Worm (Caenorhabditis elegans) whole organism, young adult: ENCODE results near the gene F28H6.6.

Experiments used
- B0019.2 ChIP-seq: fragments of 200-800 bp; sonication (Bioruptor generic); conservative IDR thresholded peaks from 2 replicates; pipeline ENCODE4 v1.3.6; 2022; ENCODE audit warnings: missing genetic modification reagents, missing genetic modification characterization, missing compliant biosample characterization
- F10E7.11 ChIP-seq: sonication (generic microtip); optimal IDR thresholded peaks from 2 replicates; lab custom pipeline; 2017; ENCODE audit warnings: mild to moderate bottlenecking, missing genetic modification characterization, moderate library complexity, missing compliant biosample characterization
- F22D6.2 ChIP-seq: sonication (generic microtip); optimal IDR thresholded peaks from 2 replicates; lab custom pipeline; 2016; ENCODE audit warnings: mild to moderate bottlenecking, missing genetic modification characterization, missing compliant biosample characterization
- F37B4.10 ChIP-seq: fragments of 200-800 bp; sonication (Bioruptor generic); IDR thresholded peaks from 2 replicates; pipeline ENCODE4 v1.3.6; 2022; ENCODE audit warnings: missing genetic modification characterization, missing compliant biosample characterization
- F52B5.7 ChIP-seq: sonication (generic microtip); optimal IDR thresholded peaks from 2 replicates; lab custom pipeline; 2016; ENCODE audit warnings: mild to moderate bottlenecking, missing genetic modification characterization, missing compliant biosample characterization
- K12H6.12 ChIP-seq: fragments of 200-800 bp; sonication (Bioruptor generic); optimal IDR thresholded peaks from 2 replicates; lab custom pipeline; 2018; ENCODE audit warnings: mild to moderate bottlenecking, missing genetic modification characterization, missing compliant biosample characterization
- T26A5.8 ChIP-seq: sonication (generic microtip); optimal IDR thresholded peaks from 2 replicates; lab custom pipeline; 2016; ENCODE audit warnings: missing genetic modification characterization, missing compliant biosample characterization
- Y79H2A.3 ChIP-seq: fragments of 200-800 bp; sonication (Bioruptor generic); conservative IDR thresholded peaks from 2 replicates; pipeline ENCODE4 v1.3.6; 2022; ENCODE audit warnings: missing genetic modification reagents, missing genetic modification characterization, missing compliant biosample characterization
- attf-3 ChIP-seq: fragments of 200-800 bp; sonication (Bioruptor generic); conservative IDR thresholded peaks from 2 replicates; pipeline ENCODE4 v1.3.6; 2022; ENCODE audit warnings: missing genetic modification reagents, missing genetic modification characterization, missing compliant biosample characterization
- attf-5 ChIP-seq: fragments of 200-800 bp; sonication (Bioruptor generic); optimal IDR thresholded peaks from 2 replicates; lab custom pipeline; 2018; ENCODE audit warnings: mild to moderate bottlenecking, missing genetic modification characterization, missing compliant biosample characterization
- attf-6 ChIP-seq: fragments of 200-800 bp; sonication (Bioruptor generic); IDR thresholded peaks from 2 replicates; pipeline ENCODE4 v1.3.6; 2022; ENCODE audit warnings: missing genetic modification reagents, missing genetic modification characterization, missing compliant biosample characterization
- bed-1 ChIP-seq: fragments of 200-800 bp; sonication (Bioruptor generic); IDR thresholded peaks from 2 replicates; pipeline ENCODE4 v1.3.6; 2022; ENCODE audit warnings: missing genetic modification reagents, missing genetic modification characterization, missing compliant biosample characterization
- ceh-27 ChIP-seq: fragments of 200-800 bp; sonication (Bioruptor generic); optimal IDR thresholded peaks from 2 replicates; lab custom pipeline; 2018; ENCODE audit warnings: mild to moderate bottlenecking, missing genetic modification characterization, moderate library complexity, missing compliant biosample characterization
- ceh-91 ChIP-seq: fragments of 200-800 bp; sonication (Bioruptor generic); IDR thresholded peaks from 2 replicates; pipeline ENCODE4 v1.3.6; 2022; ENCODE audit warnings: missing genetic modification reagents, missing genetic modification characterization, missing compliant biosample characterization
- chd-7 ChIP-seq: sonication (generic microtip); optimal IDR thresholded peaks from 2 replicates; lab custom pipeline; 2016; ENCODE audit warnings: mild to moderate bottlenecking, missing genetic modification characterization, moderate library complexity, missing compliant biosample characterization
- dpff-1 ChIP-seq: sonication (generic microtip); optimal IDR thresholded peaks from 2 replicates; lab custom pipeline; 2017; ENCODE audit warnings: mild to moderate bottlenecking, missing genetic modification characterization, missing compliant biosample characterization
- dpl-1 ChIP-seq: fragments of 150-350 bp; optimal IDR thresholded peaks from 2 replicates; lab custom pipeline; 2014; ENCODE audit warnings: missing biosample characterization, missing genetic modification reagents, missing genetic modification characterization
- efl-1 ChIP-seq: fragments of 150-350 bp; optimal IDR thresholded peaks from 2 replicates; lab custom pipeline; 2014; ENCODE audit warnings: missing biosample characterization, missing genetic modification reagents, missing genetic modification characterization
- egl-18 ChIP-seq: fragments of 200-800 bp; sonication (Bioruptor generic); IDR thresholded peaks from 2 replicates; pipeline ENCODE4 v1.3.6; 2022; ENCODE audit warnings: missing genetic modification reagents, missing genetic modification characterization, missing compliant biosample characterization
- fkh-3 ChIP-seq: sonication (generic microtip); optimal IDR thresholded peaks from 2 replicates; lab custom pipeline; 2016; ENCODE audit warnings: mild to moderate bottlenecking, missing genetic modification characterization, missing compliant biosample characterization
- gei-17 ChIP-seq: fragments of 200-800 bp; sonication (Bioruptor generic); optimal IDR thresholded peaks from 2 replicates; lab custom pipeline; 2018; ENCODE audit warnings: mild to moderate bottlenecking, missing genetic modification characterization, missing compliant biosample characterization
- him-1 ChIP-seq: sonication (generic microtip); optimal IDR thresholded peaks from 2 replicates; lab custom pipeline; 2016; ENCODE audit warnings: missing genotype, missing genetic modification reagents, missing genetic modification characterization, missing compliant biosample characterization
- hlh-12 ChIP-seq: sonication (generic microtip); optimal IDR thresholded peaks from 2 replicates; lab custom pipeline; 2016; ENCODE audit warnings: missing genetic modification characterization, missing compliant biosample characterization
- hlh-26 ChIP-seq: fragments of 200-800 bp; sonication (Bioruptor generic); conservative IDR thresholded peaks from 2 replicates; pipeline ENCODE4 v1.3.6; 2022; ENCODE audit warnings: missing genetic modification reagents, missing genetic modification characterization, missing compliant biosample characterization
- hmg-20 ChIP-seq: fragments of 200-800 bp; sonication (Bioruptor generic); IDR thresholded peaks from 2 replicates; pipeline ENCODE4 v1.3.6; 2022; ENCODE audit warnings: missing genetic modification reagents, missing genetic modification characterization, missing compliant biosample characterization
- hrde-1 ChIP-seq: sonication (generic microtip); optimal IDR thresholded peaks from 2 replicates; lab custom pipeline; 2016; ENCODE audit warnings: missing genetic modification characterization, mild to moderate bottlenecking, missing compliant biosample characterization, moderate library complexity, missing genotype, missing genetic modification reagents, borderline replicate concordance
- let-526 ChIP-seq: fragments of 200-800 bp; sonication (Bioruptor generic); IDR thresholded peaks from 2 replicates; pipeline ENCODE4 v1.3.6; 2022; ENCODE audit warnings: missing genetic modification reagents, missing genetic modification characterization, missing compliant biosample characterization
- lin-26 ChIP-seq: fragments of 200-800 bp; sonication (Bioruptor generic); IDR thresholded peaks from 2 replicates; pipeline ENCODE4 v1.3.6; 2022; ENCODE audit warnings: missing genetic modification reagents, missing genetic modification characterization, missing compliant biosample characterization
- lin-40 ChIP-seq: sonication (generic microtip); optimal IDR thresholded peaks from 2 replicates; lab custom pipeline; 2016; ENCODE audit warnings: missing genetic modification characterization, mild to moderate bottlenecking, missing compliant biosample characterization, missing genotype, missing genetic modification reagents
- lsl-1 ChIP-seq: fragments of 200-800 bp; sonication (Bioruptor generic); optimal IDR thresholded peaks from 2 replicates; lab custom pipeline; 2018; ENCODE audit warnings: mild to moderate bottlenecking, missing genetic modification characterization, moderate library complexity, missing compliant biosample characterization
- madf-10 ChIP-seq: sonication (generic microtip); optimal IDR thresholded peaks from 2 replicates; lab custom pipeline; 2016; ENCODE audit warnings: mild to moderate bottlenecking, missing genetic modification characterization, missing compliant biosample characterization
- madf-3 ChIP-seq: fragments of 200-800 bp; sonication (Bioruptor generic); IDR thresholded peaks from 2 replicates; pipeline ENCODE4 v1.3.6; 2022; ENCODE audit warnings: missing genetic modification reagents, missing genetic modification characterization, missing compliant biosample characterization
- mcd-1 ChIP-seq: fragments of 200-800 bp; sonication (Bioruptor generic); IDR thresholded peaks from 2 replicates; pipeline ENCODE4 v1.3.6; 2022; ENCODE audit warnings: missing genetic modification reagents, missing genetic modification characterization, missing compliant biosample characterization
- mel-28 ChIP-seq: sonication (generic microtip); optimal IDR thresholded peaks from 2 replicates; lab custom pipeline; 2016; ENCODE audit warnings: borderline replicate concordance, mild to moderate bottlenecking, missing genetic modification characterization, missing compliant biosample characterization
- mes-4 ChIP-seq: sonication (generic microtip); optimal IDR thresholded peaks from 2 replicates; lab custom pipeline; 2016; ENCODE audit warnings: missing genotype, missing genetic modification characterization, missing compliant biosample characterization
- nfya-1 ChIP-seq: sonication (generic microtip); optimal IDR thresholded peaks from 2 replicates; lab custom pipeline; 2017; ENCODE audit warnings: antibody characterized with exemption, missing compliant biosample characterization, missing genetic modification characterization, borderline replicate concordance; ENCODE audit not compliant: insufficient read depth
- nfya-2 ChIP-seq: fragments of 200-800 bp; sonication (Bioruptor generic); IDR thresholded peaks from 2 replicates; pipeline ENCODE4 v1.3.6; 2022; ENCODE audit warnings: missing genetic modification reagents, missing genetic modification characterization, missing compliant biosample characterization
- nhr-27 ChIP-seq: fragments of 200-800 bp; sonication (Bioruptor generic); optimal IDR thresholded peaks from 2 replicates; lab custom pipeline; 2018; ENCODE audit warnings: mild to moderate bottlenecking, missing genetic modification characterization, moderate library complexity, missing compliant biosample characterization
- pha-4 ChIP-seq: fragments of 150-350 bp; sonication (generic microtip); optimal IDR thresholded peaks from 2 replicates; lab custom pipeline; 2014; ENCODE audit warnings: missing biosample characterization, missing genetic modification reagents, missing genetic modification characterization
- repo-1 ChIP-seq: sonication (generic microtip); optimal IDR thresholded peaks from 2 replicates; lab custom pipeline; 2017; ENCODE audit warnings: mild to moderate bottlenecking, missing genetic modification characterization, missing compliant biosample characterization
- rpc-1 ChIP-seq, 2 experiments: fragments of 150-350 bp in 1 of 2; sonication (generic microtip) in 1 of 2; optimal IDR thresholded peaks; 2 replicates each; lab custom pipeline; 2014 to 2018; ENCODE audit warnings: missing biosample characterization in 1 of 2, missing genetic modification characterization in 1 of 2, missing genetic modification reagents in 1 of 2, missing genotype in 1 of 2
- sea-2 ChIP-seq: fragments of 200-800 bp; sonication (Bioruptor generic); IDR thresholded peaks from 2 replicates; pipeline ENCODE4 v1.3.6; 2022; ENCODE audit warnings: missing genetic modification characterization, missing compliant biosample characterization
- snpc-1.1 ChIP-seq: sonication (generic microtip); optimal IDR thresholded peaks from 2 replicates; lab custom pipeline; 2017; ENCODE audit warnings: missing genetic modification characterization, mild to moderate bottlenecking, missing compliant biosample characterization, antibody characterized with exemption, moderate library complexity, missing genotype, missing genetic modification reagents; ENCODE audit not compliant: insufficient read depth
- snpc-1.3 ChIP-seq: sonication (generic microtip); optimal IDR thresholded peaks from 2 replicates; lab custom pipeline; 2017; ENCODE audit warnings: missing genetic modification characterization, mild to moderate bottlenecking, missing compliant biosample characterization, antibody characterized with exemption, moderate library complexity, missing genotype, missing genetic modification reagents; ENCODE audit not compliant: insufficient read depth
- tbp1 ChIP-seq: fragments of 200-800 bp; sonication (Bioruptor generic); optimal IDR thresholded peaks from 2 replicates; lab custom pipeline; 2018; ENCODE audit warnings: mild to moderate bottlenecking, missing genetic modification characterization, missing compliant biosample characterization
- tbx-9 ChIP-seq: sonication (generic microtip); optimal IDR thresholded peaks from 2 replicates; lab custom pipeline; 2016; ENCODE audit warnings: borderline replicate concordance, missing genetic modification characterization, inconsistent platforms, missing compliant biosample characterization
- unc-130 ChIP-seq: sonication (generic microtip); optimal IDR thresholded peaks from 2 replicates; lab custom pipeline; 2016; ENCODE audit warnings: missing genetic modification reagents, missing genetic modification characterization, missing compliant biosample characterization
- xnd-1 ChIP-seq: sonication (generic microtip); optimal IDR thresholded peaks from 2 replicates; lab custom pipeline; 2016; ENCODE audit warnings: missing genotype, missing genetic modification reagents, missing genetic modification characterization, missing compliant biosample characterization
- zfh-2 ChIP-seq: fragments of 200-800 bp; sonication (Bioruptor generic); conservative IDR thresholded peaks from 2 replicates; pipeline ENCODE4 v1.3.6; 2022; ENCODE audit warnings: missing genetic modification reagents, missing genetic modification characterization, missing compliant biosample characterization

Gene F28H6.6

ce11 chrX:14101986-14102385 is 23.7 kb downstream of the F28H6.6 start, which contains the start of gene F16B12.6 (continued):
- TF ChIP-seq dpl-1 (GFP tag; lab: Kevin White, UChicago), result peak; percentile 43
- TF ChIP-seq dpff-1 (tag; lab: Kevin White, UChicago), result no peak
- no peak for TF ChIP-seq rpc-1 (optimal IDR thresholded peaks at IDR 0.05; lab: Kevin White, UChicago)
- no peak for TF ChIP-seq rpc-1 (tag; optimal IDR thresholded peaks at IDR 0.05; lab: Kevin White, UChicago)
- TF ChIP-seq him-1 (tag; lab: Kevin White, UChicago), result no peak
- peak; percentile 31 for TF ChIP-seq madf-10
- TF ChIP-seq unc-130, result no peak
- no peak for TF ChIP-seq xnd-1 (tag; lab: Kevin White, UChicago)
- TF ChIP-seq hrde-1 (tag; lab: Kevin White, UChicago), result no peak
- no peak for TF ChIP-seq lsl-1 (GFP tag; lab: Kevin White, UChicago)
- TF ChIP-seq hmg-20 (GFP tag; lab: Robert Waterston, UW), result no peak
- no peak for TF ChIP-seq sea-2
- peak; percentile 71 for TF ChIP-seq K12H6.12 (tag; lab: Kevin White, UChicago)
- no peak for TF ChIP-seq lin-26 (GFP tag; lab: Robert Waterston, UW)
- 0 out of 2 replicates have a peak, but pooled peaks have one; percentile 39 for TF ChIP-seq zfh-2 (GFP tag; lab: Robert Waterston, UW)
- no peak for TF ChIP-seq attf-3 (GFP tag; lab: Robert Waterston, UW)
- TF ChIP-seq F37B4.10 (GFP tag; lab: Robert Waterston, UW), result no peak
- TF ChIP-seq egl-18 (GFP tag; lab: Robert Waterston, UW), result 0 out of 2 replicates have a peak, but pooled peaks have one; percentile 67
- no peak for TF ChIP-seq F10E7.11 (tag; lab: Kevin White, UChicago)
- TF ChIP-seq attf-6, result no peak
- peak; percentile 38 for TF ChIP-seq tbp1 (GFP tag; lab: Kevin White, UChicago)
- TF ChIP-seq madf-3 (GFP tag; lab: Robert Waterston, UW), result no peak
- no peak for TF ChIP-seq mel-28 (tag; lab: Kevin White, UChicago)
- no peak for TF ChIP-seq T26A5.8 (tag; lab: Kevin White, UChicago)
- TF ChIP-seq ceh-91 (GFP tag; lab: Robert Waterston, UW), result no peak
- no peak for TF ChIP-seq chd-7
- TF ChIP-seq fkh-3 (tag; lab: Kevin White, UChicago), result no peak
- no peak for TF ChIP-seq hlh-12 (tag; lab: Kevin White, UChicago)
- TF ChIP-seq F22D6.2 (tag; lab: Kevin White, UChicago), result no peak
- peak; percentile 71 for TF ChIP-seq ceh-27 (GFP tag; lab: Kevin White, UChicago)
- peak; percentile 90 for TF ChIP-seq mcd-1 (GFP tag; lab: Robert Waterston, UW)
- TF ChIP-seq attf-5 (GFP tag; lab: Kevin White, UChicago), result peak; percentile 92
- peak; percentile 64 for TF ChIP-seq lin-40 (tag; lab: Kevin White, UChicago)
- TF ChIP-seq B0019.2 (GFP tag; lab: Robert Waterston, UW), result no peak
- no peak for TF ChIP-seq snpc-1.3 (tag; lab: Kevin White, UChicago)
- TF ChIP-seq nhr-27, result no peak
- peak; percentile 61 for TF ChIP-seq efl-1 (GFP tag; lab: Kevin White, UChicago)
- no peak for TF ChIP-seq F52B5.7 (tag; lab: Kevin White, UChicago)
- TF ChIP-seq nfya-2, result no peak
- TF ChIP-seq Y79H2A.3 (GFP tag; lab: Robert Waterston, UW), result no peak
- no peak for TF ChIP-seq bed-1 (GFP tag; lab: Robert Waterston, UW)
- TF ChIP-seq pha-4, result no peak
- TF ChIP-seq tbx-9 (tag; lab: Kevin White, UChicago), result no peak
- no peak for TF ChIP-seq nfya-1 (tag; lab: Kevin White, UChicago)
- no peak for TF ChIP-seq gei-17 (GFP tag; lab: Kevin White, UChicago)
- no peak for TF ChIP-seq let-526 (GFP tag; lab: Robert Waterston, UW)
- TF ChIP-seq hlh-26 (GFP tag; lab: Robert Waterston, UW), result no peak
- TF ChIP-seq mes-4, result no peak
- no peak for TF ChIP-seq snpc-1.1
- TF ChIP-seq repo-1 (tag; lab: Kevin White, UChicago), result peak; percentile 17
